Fruit fly (Drosophila melanogaster) whole organism, embryonic: ENCODE measurements around the gene deltaCOP.

Experiments used
- B-H1 ChIP-seq: fragments of 200-800 bp; sonication (Bioruptor generic); IDR thresholded peaks from 3 replicates; pipeline ENCODE4 v1.3.6; 2022; ENCODE audit warnings: missing biosample characterization, missing genetic modification characterization
- CG10366 ChIP-seq: fragments of 200-800 bp; sonication (Bioruptor generic); IDR thresholded peaks from 2 replicates; pipeline ENCODE4 v1.3.6; 2022; ENCODE audit warnings: missing biosample characterization, missing genetic modification characterization
- CG12071 ChIP-seq: fragments of 200-800 bp; sonication (Bioruptor generic); optimal IDR thresholded peaks from 3 replicates; lab custom pipeline; 2018; ENCODE audit warnings: missing biosample characterization, mild to moderate bottlenecking, missing genetic modification characterization
- CG13894 ChIP-seq: fragments of 200-800 bp; sonication (Bioruptor generic); optimal IDR thresholded peaks from 3 replicates; lab custom pipeline; 2018; ENCODE audit warnings: missing biosample characterization, mild to moderate bottlenecking, missing genetic modification characterization, moderate library complexity
- CG14014 ChIP-seq: fragments of 200-800 bp; sonication (Bioruptor generic); IDR thresholded peaks from 2 replicates; pipeline ENCODE4 v1.3.6; 2022; ENCODE audit warnings: missing biosample characterization, missing genetic modification characterization
- CG14710 ChIP-seq: fragments of 200-800 bp; sonication (Bioruptor generic); optimal IDR thresholded peaks from 3 replicates; lab custom pipeline; 2019; ENCODE audit warnings: missing biosample characterization, mild to moderate bottlenecking, missing genetic modification characterization, moderate library complexity
- CG1647 ChIP-seq: fragments of 200-800 bp; sonication (Bioruptor generic); optimal IDR thresholded peaks from 3 replicates; lab custom pipeline; 2016; ENCODE audit warnings: missing biosample characterization, missing genetic modification characterization
- CG17829 ChIP-seq: fragments of 200-800 bp; optimal IDR thresholded peaks from 2 replicates; lab custom pipeline; 2019; ENCODE audit warnings: missing biosample characterization, mild to moderate bottlenecking, missing genetic modification characterization, moderate library complexity
- CG17912 ChIP-seq: fragments of 200-800 bp; sonication (Bioruptor generic); optimal IDR thresholded peaks from 2 replicates; lab custom pipeline; 2018; ENCODE audit warnings: missing biosample characterization, mild to moderate bottlenecking, missing genetic modification characterization
- CG18011 ChIP-seq: fragments of 200-800 bp; sonication (Bioruptor generic); optimal IDR thresholded peaks from 2 replicates; lab custom pipeline; 2017; ENCODE audit warnings: missing biosample characterization, missing genetic modification characterization, mild to moderate bottlenecking, moderate library complexity, missing genotype
- CG2120 ChIP-seq: fragments of 200-800 bp; sonication (Bioruptor generic); optimal IDR thresholded peaks from 3 replicates; lab custom pipeline; 2016; ENCODE audit warnings: missing biosample characterization, missing genetic modification characterization
- CG2199 ChIP-seq: fragments of 200-800 bp; sonication (Bioruptor generic); IDR thresholded peaks from 3 replicates; pipeline ENCODE4 v1.3.6; 2022; ENCODE audit warnings: missing biosample characterization, missing genetic modification characterization
- CG32772 ChIP-seq: fragments of 200-800 bp; sonication (Bioruptor generic); IDR thresholded peaks from 2 replicates; pipeline ENCODE4 v1.3.6; 2022; ENCODE audit warnings: missing biosample characterization, missing genetic modification characterization
- CG43689 ChIP-seq: fragments of 200-800 bp; sonication (Bioruptor generic); IDR thresholded peaks from 2 replicates; pipeline ENCODE4 v1.3.6; 2022; ENCODE audit warnings: missing biosample characterization, missing genetic modification characterization
- CG5180 ChIP-seq: fragments of 200-800 bp; sonication (Bioruptor generic); optimal IDR thresholded peaks from 3 replicates; lab custom pipeline; 2017; ENCODE audit warnings: missing biosample characterization, missing genetic modification characterization, mild to moderate bottlenecking, moderate library complexity, missing genetic modification reagents
- CG5245 ChIP-seq: fragments of 200-800 bp; sonication (Bioruptor generic); optimal IDR thresholded peaks from 3 replicates; lab custom pipeline; 2016; ENCODE audit warnings: missing biosample characterization, missing genetic modification characterization
- CG6254 ChIP-seq: fragments of 200-800 bp; sonication (Bioruptor generic); optimal IDR thresholded peaks from 3 replicates; lab custom pipeline; 2017; ENCODE audit warnings: mild to moderate bottlenecking, missing biosample characterization, missing genetic modification reagents, missing genetic modification characterization
- Drgx ChIP-seq: fragments of 200-800 bp; sonication (Bioruptor generic); IDR thresholded peaks from 2 replicates; pipeline ENCODE4 v1.3.6; 2022; ENCODE audit warnings: missing biosample characterization, missing genetic modification characterization
- HLH3B ChIP-seq: fragments of 200-800 bp; sonication (Bioruptor generic); IDR thresholded peaks from 2 replicates; pipeline ENCODE4 v1.3.6; 2022; ENCODE audit warnings: missing biosample characterization, missing genetic modification characterization
- MBD-R2 ChIP-seq: fragments of 200-800 bp; sonication (Bioruptor generic); IDR thresholded peaks from 2 replicates; pipeline ENCODE4 v1.3.6; 2022; ENCODE audit warnings: missing biosample characterization, missing genetic modification characterization
- Med ChIP-seq: fragments of 200-800 bp; sonication (Bioruptor generic); peaks from one replicate; lab custom pipeline; 2016; ENCODE audit warnings: missing biosample characterization, missing genetic modification characterization, mild to moderate bottlenecking, inconsistent platforms, moderate library complexity
- Mes4 ChIP-seq: fragments of 200-800 bp; sonication (Bioruptor generic); optimal IDR thresholded peaks from 2 replicates; lab custom pipeline; 2016; ENCODE audit warnings: missing biosample characterization, missing genetic modification characterization
- Mrtf ChIP-seq: fragments of 200-800 bp; sonication (Bioruptor generic); IDR thresholded peaks from 3 replicates; pipeline ENCODE4 v1.3.6; 2022; ENCODE audit warnings: missing biosample characterization, missing genetic modification characterization
- Oli ChIP-seq: fragments of 200-800 bp; sonication (Bioruptor generic); optimal IDR thresholded peaks from 2 replicates; lab custom pipeline; 2018; ENCODE audit warnings: missing biosample characterization, mild to moderate bottlenecking, missing genetic modification characterization, moderate library complexity
- Side ChIP-seq: fragments of 200-800 bp; sonication (Bioruptor generic); optimal IDR thresholded peaks from 2 replicates; lab custom pipeline; 2016; ENCODE audit warnings: missing biosample characterization, missing genetic modification characterization
- Sox100B ChIP-seq: fragments of 200-800 bp; sonication (Bioruptor generic); optimal IDR thresholded peaks from 3 replicates; lab custom pipeline; 2018; ENCODE audit warnings: missing biosample characterization, mild to moderate bottlenecking, missing genetic modification characterization
- Spps ChIP-seq: fragments of 200-800 bp; sonication (Bioruptor generic); optimal IDR thresholded peaks from 2 replicates; lab custom pipeline; 2018; ENCODE audit warnings: missing biosample characterization, mild to moderate bottlenecking, missing genetic modification characterization
- amos ChIP-seq: fragments of 200-800 bp; sonication (Bioruptor generic); IDR thresholded peaks from 2 replicates; pipeline ENCODE4 v1.3.6; 2022; ENCODE audit warnings: missing biosample characterization, missing genetic modification characterization; ENCODE audit not compliant: partially characterized antibody
- bbx ChIP-seq: fragments of 200-800 bp; sonication (Bioruptor generic); IDR thresholded peaks from 2 replicates; pipeline ENCODE4 v1.3.6; 2022; ENCODE audit warnings: missing biosample characterization, missing genetic modification characterization; ENCODE audit not compliant: partially characterized antibody
- chinmo ChIP-seq: fragments of 200-800 bp; sonication (Bioruptor generic); IDR thresholded peaks from 4 replicates; pipeline ENCODE4 v1.3.6; 2022; ENCODE audit warnings: missing biosample characterization, missing genetic modification characterization; ENCODE audit not compliant: partially characterized antibody
- chm ChIP-seq: fragments of 200-800 bp; sonication (Bioruptor generic); IDR thresholded peaks from 2 replicates; pipeline ENCODE4 v1.3.6; 2022; ENCODE audit warnings: missing biosample characterization, missing genetic modification characterization
- gt ChIP-seq: fragments of 200-800 bp; sonication (Bioruptor generic); IDR thresholded peaks from 2 replicates; pipeline ENCODE4 v1.3.6; 2022; ENCODE audit warnings: missing biosample characterization, missing genetic modification characterization
- hbn ChIP-seq: fragments of 200-800 bp; sonication (Bioruptor generic); IDR thresholded peaks from 2 replicates; pipeline ENCODE4 v1.3.6; 2022; ENCODE audit warnings: missing biosample characterization, missing genetic modification characterization; ENCODE audit not compliant: partially characterized antibody
- kni ChIP-seq: fragments of 200-800 bp; sonication (Bioruptor generic); optimal IDR thresholded peaks from 3 replicates; lab custom pipeline; 2017; ENCODE audit warnings: mild to moderate bottlenecking, missing biosample characterization, missing genetic modification reagents, missing genetic modification characterization
- lab ChIP-seq: fragments of 200-800 bp; sonication (Bioruptor generic); optimal IDR thresholded peaks from 3 replicates; lab custom pipeline; 2017; ENCODE audit warnings: missing biosample characterization, missing genetic modification characterization, mild to moderate bottlenecking, moderate library complexity, missing genetic modification reagents
- maf-S ChIP-seq: fragments of 200-800 bp; sonication (Bioruptor generic); optimal IDR thresholded peaks from 2 replicates; lab custom pipeline; 2016; ENCODE audit warnings: missing biosample characterization, missing genetic modification characterization
- nerfin-2 ChIP-seq: fragments of 200-800 bp; sonication (Bioruptor generic); IDR thresholded peaks from 2 replicates; pipeline ENCODE4 v1.3.6; 2022; ENCODE audit warnings: missing biosample characterization, missing genetic modification characterization; ENCODE audit not compliant: partially characterized antibody
- pros ChIP-seq: fragments of 200-800 bp; sonication (Bioruptor generic); optimal IDR thresholded peaks from 3 replicates; lab custom pipeline; 2019; ENCODE audit warnings: missing biosample characterization, mild to moderate bottlenecking, missing genetic modification characterization, moderate library complexity
- salm ChIP-seq: fragments of 200-800 bp; sonication (Bioruptor generic); optimal IDR thresholded peaks from 2 replicates; lab custom pipeline; 2018; ENCODE audit warnings: missing biosample characterization, mild to moderate bottlenecking, missing genetic modification characterization
- schlank ChIP-seq: fragments of 200-800 bp; sonication (Bioruptor generic); optimal IDR thresholded peaks from 2 replicates; lab custom pipeline; 2018; ENCODE audit warnings: missing biosample characterization, mild to moderate bottlenecking, missing genetic modification characterization
- scrt ChIP-seq: fragments of 200-800 bp; sonication (Bioruptor generic); optimal IDR thresholded peaks from 2 replicates; lab custom pipeline; 2018; ENCODE audit warnings: missing biosample characterization, mild to moderate bottlenecking, missing genetic modification characterization, moderate library complexity
- sens ChIP-seq: fragments of 200-800 bp; sonication (Bioruptor generic); peaks from one replicate; lab custom pipeline; 2016; ENCODE audit warnings: missing biosample characterization, missing genetic modification characterization
- sim ChIP-seq: fragments of 200-800 bp; sonication (Bioruptor generic); IDR thresholded peaks from 2 replicates; pipeline ENCODE4 v1.3.6; 2022; ENCODE audit warnings: missing biosample characterization, missing genetic modification characterization
- stwl ChIP-seq: fragments of 200-800 bp; sonication (Bioruptor generic); optimal IDR thresholded peaks from 3 replicates; lab custom pipeline; 2018; ENCODE audit warnings: missing biosample characterization, mild to moderate bottlenecking, missing genetic modification characterization, moderate library complexity
- tna ChIP-seq: fragments of 200-800 bp; sonication (Bioruptor generic); IDR thresholded peaks from 2 replicates; pipeline ENCODE4 v1.3.6; 2022; ENCODE audit warnings: missing biosample characterization, missing genetic modification characterization; ENCODE audit not compliant: partially characterized antibody
- tup ChIP-seq: fragments of 200-800 bp; sonication (Bioruptor generic); optimal IDR thresholded peaks from 2 replicates; lab custom pipeline; 2016; ENCODE audit warnings: missing biosample characterization, mild to moderate bottlenecking, missing genetic modification characterization, moderate library complexity
- unc-4 ChIP-seq: fragments of 200-800 bp; sonication (Bioruptor generic); IDR thresholded peaks from 2 replicates; pipeline ENCODE4 v1.3.6; 2022; ENCODE audit warnings: missing biosample characterization, missing genetic modification characterization; ENCODE audit not compliant: partially characterized antibody
- unpg ChIP-seq: fragments of 200-800 bp; sonication (Bioruptor generic); optimal IDR thresholded peaks from 3 replicates; lab custom pipeline; 2018; ENCODE audit warnings: missing biosample characterization, mild to moderate bottlenecking, missing genetic modification characterization, moderate library complexity
- vfl ChIP-seq: fragments of 200-800 bp; sonication (Bioruptor generic); optimal IDR thresholded peaks from 2 replicates; lab custom pipeline; 2016; ENCODE audit warnings: missing biosample characterization, missing genetic modification characterization

Gene deltaCOP

DNA sequence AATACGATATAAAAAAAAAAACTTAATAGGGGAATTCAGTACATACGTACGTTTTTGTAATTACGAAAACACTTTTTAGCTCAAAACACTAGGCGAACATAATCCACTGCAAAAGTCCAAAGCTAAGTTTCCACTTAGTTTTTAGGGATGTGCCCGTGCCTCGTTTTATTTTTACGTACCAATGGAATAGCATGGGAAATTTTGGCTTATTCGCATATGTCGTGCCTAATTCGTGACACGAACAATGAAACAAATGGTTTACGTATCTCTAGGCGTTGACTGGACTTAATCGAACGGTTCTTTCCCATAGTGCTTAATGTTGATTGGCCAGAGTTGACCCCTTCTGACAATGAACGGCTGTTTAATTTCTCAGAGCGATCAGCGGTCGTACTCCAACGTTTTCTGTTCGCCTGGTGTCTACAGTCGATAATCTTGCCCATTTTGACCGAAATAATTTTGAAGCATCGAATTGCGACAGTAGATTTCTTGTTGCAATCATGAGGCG, 18.1 kb upstream of the deltaCOP start, which contains the start of gene CG14818 (continued):
- peak; percentile 23 for TF ChIP-seq CG5245 (GFP tag; lab: Kevin White, UChicago)
- TF ChIP-seq Mes4 (GFP tag; lab: Kevin White, UChicago) = peak; percentile 4
- peak; percentile 95 for TF ChIP-seq Med (GFP tag; lab: Kevin White, UChicago)
- TF ChIP-seq Spps (tag; lab: Kevin White, UChicago) = no peak
- TF ChIP-seq chm (GFP tag; lab: Robert Waterston, UW) = 0 out of 2 replicates have a peak, but pooled peaks have one; percentile 14
- TF ChIP-seq MBD-R2 = peak; percentile 55
- TF ChIP-seq B-H1 (GFP tag; lab: Robert Waterston, UW) = peak; percentile 28; the same call in 1 of the 3 replicates
- 0 out of 2 replicates have a peak, but pooled peaks have one; percentile 22 for TF ChIP-seq CG43689 (GFP tag; lab: Robert Waterston, UW)
- TF ChIP-seq CG14014 = no peak
- no peak for TF ChIP-seq kni (GFP tag; lab: Kevin White, UChicago)
- TF ChIP-seq CG14710 (tag; lab: Kevin White, UChicago) = peak; percentile 43
- TF ChIP-seq pros (GFP tag; lab: Kevin White, UChicago) = no peak
- TF ChIP-seq unc-4 (GFP tag; lab: Robert Waterston, UW) = peak; percentile 88
- no peak for TF ChIP-seq sim
- TF ChIP-seq maf-S = peak; percentile 59
- peak; percentile 42 for TF ChIP-seq schlank (tag; lab: Kevin White, UChicago)
- peak; percentile 63 for TF ChIP-seq CG13894 (tag; lab: Kevin White, UChicago)
- TF ChIP-seq CG10366 (GFP tag; lab: Robert Waterston, UW) = peak; percentile 46
- peak; percentile 60 for TF ChIP-seq unpg (GFP tag; lab: Kevin White, UChicago)
- TF ChIP-seq CG17912 (GFP tag; lab: Kevin White, UChicago) = peak; percentile 13
- TF ChIP-seq vfl (GFP tag; lab: Kevin White, UChicago) = peak; percentile 43
- TF ChIP-seq scrt = no peak
- TF ChIP-seq CG18011 (GFP tag; lab: Kevin White, UChicago) = no peak
- TF ChIP-seq CG2120 (GFP tag; lab: Kevin White, UChicago) = peak; percentile 67
- peak; percentile 71; the same call in 1 of the 4 replicates for TF ChIP-seq chinmo (GFP tag; lab: Robert Waterston, UW)
- TF ChIP-seq CG17829 (tag; lab: Kevin White, UChicago) = peak; percentile 31
- peak; percentile 33; the same call in 1 of the 3 replicates for TF ChIP-seq Mrtf (GFP tag; lab: Robert Waterston, UW)
- TF ChIP-seq CG32772 = peak; percentile 72
- peak; percentile 78 for TF ChIP-seq amos (GFP tag; lab: Robert Waterston, UW)
- TF ChIP-seq Drgx = peak; percentile 43
- TF ChIP-seq CG2199 (GFP tag; lab: Robert Waterston, UW) = no peak
- TF ChIP-seq CG12071 (GFP tag; lab: Kevin White, UChicago) = peak; percentile 45
- TF ChIP-seq Side (GFP tag; lab: Kevin White, UChicago) = peak; percentile 63
- TF ChIP-seq nerfin-2 (GFP tag; lab: Robert Waterston, UW) = peak; percentile 55
- TF ChIP-seq Sox100B (GFP tag; lab: Kevin White, UChicago) = no peak
- peak; percentile 71 for TF ChIP-seq lab (GFP tag; lab: Kevin White, UChicago)
- peak; percentile 52 for TF ChIP-seq CG1647 (GFP tag; lab: Kevin White, UChicago)
- TF ChIP-seq HLH3B (GFP tag; lab: Robert Waterston, UW) = peak; percentile 66
- TF ChIP-seq hbn (GFP tag; lab: Robert Waterston, UW) = peak; percentile 90
- TF ChIP-seq gt (GFP tag; lab: Robert Waterston, UW) = no peak
- TF ChIP-seq bbx (GFP tag; lab: Robert Waterston, UW) = peak; percentile 74
- TF ChIP-seq salm (tag; lab: Kevin White, UChicago) = no peak
- peak; percentile 34 for TF ChIP-seq Oli (tag; lab: Kevin White, UChicago)
- TF ChIP-seq tna (GFP tag; lab: Robert Waterston, UW) = peak; percentile 53; the same call in 1 of the 2 replicates
- no peak for TF ChIP-seq CG6254
- TF ChIP-seq stwl (tag; lab: Kevin White, UChicago) = no peak
- TF ChIP-seq sens (GFP tag; lab: Kevin White, UChicago) = peak; percentile 88
- TF ChIP-seq tup = no peak
- no peak for TF ChIP-seq CG5180
